Fruit fly (Drosophila melanogaster) whole organism, embryonic: Measurements from ENCODE around the gene RhoGAP1A.
A peak's percentile ranks its signal among the peaks of the same experiment; 100 is the strongest.

Source experiments
- Aef1 ChIP-seq: fragments of 200-800 bp; sonication (Bioruptor generic); IDR thresholded peaks from 3 replicates; pipeline ENCODE4 v1.3.6; 2022; ENCODE audit warnings: missing biosample characterization, missing genetic modification characterization
- Atf-2 ChIP-seq: fragments of 200-800 bp; sonication (Bioruptor generic); optimal IDR thresholded peaks from 2 replicates; lab custom pipeline; 2016; ENCODE audit warnings: missing biosample characterization, missing genetic modification characterization
- B-H2 ChIP-seq: fragments of 200-800 bp; sonication (Bioruptor generic); optimal IDR thresholded peaks from 2 replicates; lab custom pipeline; 2018; ENCODE audit warnings: missing biosample characterization, mild to moderate bottlenecking, missing genetic modification characterization
- BEAF-32 ChIP-seq: fragments of 200-800 bp; sonication (Bioruptor generic); optimal IDR thresholded peaks from 3 replicates; lab custom pipeline; 2017; ENCODE audit warnings: missing biosample characterization, missing genetic modification characterization, mild to moderate bottlenecking, moderate library complexity, missing genetic modification reagents
- CG10366 ChIP-seq: fragments of 200-800 bp; sonication (Bioruptor generic); IDR thresholded peaks from 2 replicates; pipeline ENCODE4 v1.3.6; 2022; ENCODE audit warnings: missing biosample characterization, missing genetic modification characterization
- CG10979 ChIP-seq: fragments of 200-800 bp; sonication (Bioruptor generic); optimal IDR thresholded peaks from 2 replicates; lab custom pipeline; 2018; ENCODE audit warnings: missing biosample characterization, mild to moderate bottlenecking, missing genetic modification characterization, moderate library complexity
- CG11723 ChIP-seq: fragments of 200-800 bp; sonication (Bioruptor generic); optimal IDR thresholded peaks from 2 replicates; lab custom pipeline; 2017; ENCODE audit warnings: missing biosample characterization, mild to moderate bottlenecking, missing genetic modification characterization
- CG12155 ChIP-seq: fragments of 200-800 bp; sonication (Bioruptor generic); optimal IDR thresholded peaks from 3 replicates; lab custom pipeline; 2016; ENCODE audit warnings: missing biosample characterization, missing genetic modification characterization
- CG13624 ChIP-seq: fragments of 200-800 bp; sonication (Bioruptor generic); optimal IDR thresholded peaks from 2 replicates; lab custom pipeline; 2016; ENCODE audit warnings: missing biosample characterization, missing genetic modification characterization
- CG13894 ChIP-seq: fragments of 200-800 bp; sonication (Bioruptor generic); optimal IDR thresholded peaks from 3 replicates; lab custom pipeline; 2018; ENCODE audit warnings: missing biosample characterization, mild to moderate bottlenecking, missing genetic modification characterization, moderate library complexity
- CG1647 ChIP-seq: fragments of 200-800 bp; sonication (Bioruptor generic); optimal IDR thresholded peaks from 3 replicates; lab custom pipeline; 2016; ENCODE audit warnings: missing biosample characterization, missing genetic modification characterization
- CG17186 ChIP-seq: fragments of 200-800 bp; sonication (Bioruptor generic); optimal IDR thresholded peaks from 3 replicates; lab custom pipeline; 2017; ENCODE audit warnings: missing biosample characterization, missing genetic modification reagents, missing genetic modification characterization
- CG17328 ChIP-seq: fragments of 200-800 bp; sonication (Bioruptor generic); IDR thresholded peaks from 2 replicates; pipeline ENCODE4 v1.3.6; 2022; ENCODE audit warnings: missing biosample characterization, missing genetic modification characterization
- CG17912 ChIP-seq: fragments of 200-800 bp; sonication (Bioruptor generic); optimal IDR thresholded peaks from 2 replicates; lab custom pipeline; 2018; ENCODE audit warnings: missing biosample characterization, mild to moderate bottlenecking, missing genetic modification characterization
- CG30020 ChIP-seq: fragments of 200-800 bp; optimal IDR thresholded peaks from 2 replicates; lab custom pipeline; 2019; ENCODE audit warnings: missing biosample characterization, mild to moderate bottlenecking, missing genetic modification characterization, moderate library complexity
- CG3726 ChIP-seq: fragments of 200-800 bp; sonication (Bioruptor generic); IDR thresholded peaks from 3 replicates; pipeline ENCODE4, ENCODE4 v1.3.6; 2022; ENCODE audit warnings: missing biosample characterization, missing genetic modification characterization
- CG3995 ChIP-seq: fragments of 200-800 bp; sonication (Bioruptor generic); optimal IDR thresholded peaks from 3 replicates; lab custom pipeline; 2016; ENCODE audit warnings: missing biosample characterization, missing genetic modification characterization
- CG4404 ChIP-seq: fragments of 200-800 bp; sonication (Bioruptor generic); IDR thresholded peaks from 2 replicates; pipeline ENCODE4 v1.3.6; 2022; ENCODE audit warnings: missing biosample characterization, missing genetic modification characterization
- CG6765 ChIP-seq: fragments of 200-800 bp; sonication (Bioruptor generic); optimal IDR thresholded peaks from 3 replicates; lab custom pipeline; 2017; ENCODE audit warnings: missing biosample characterization, mild to moderate bottlenecking, missing genetic modification characterization
- CG7963 ChIP-seq: fragments of 200-800 bp; sonication (Bioruptor generic); IDR thresholded peaks from 3 replicates; pipeline ENCODE4 v1.3.6; 2022; ENCODE audit warnings: missing biosample characterization, missing genetic modification characterization; ENCODE audit not compliant: partially characterized antibody
- CG9215 ChIP-seq: fragments of 200-800 bp; sonication (Bioruptor generic); IDR thresholded peaks from 2 replicates; pipeline ENCODE4 v1.3.6; 2022; ENCODE audit warnings: missing biosample characterization, missing genetic modification characterization
- CTCF ChIP-seq: fragments of 200-800 bp; sonication (Bioruptor generic); optimal IDR thresholded peaks from 2 replicates; lab custom pipeline; 2017; ENCODE audit warnings: missing biosample characterization, mild to moderate bottlenecking, missing genetic modification characterization, moderate library complexity
- Dad ChIP-seq: fragments of 200-800 bp; sonication (Bioruptor generic); optimal IDR thresholded peaks from 3 replicates; lab custom pipeline; 2016; ENCODE audit warnings: missing biosample characterization, missing genetic modification characterization
- Dp ChIP-seq: fragments of 200-800 bp; sonication (Bioruptor generic); optimal IDR thresholded peaks from 2 replicates; lab custom pipeline; 2018; ENCODE audit warnings: missing biosample characterization, mild to moderate bottlenecking, missing genetic modification characterization, moderate library complexity
- HLH4C ChIP-seq: fragments of 200-800 bp; sonication (Bioruptor generic); IDR thresholded peaks from 3 replicates; pipeline ENCODE4 v1.3.6; 2022; ENCODE audit warnings: missing biosample characterization, missing genetic modification characterization; ENCODE audit not compliant: partially characterized antibody
- HmgD ChIP-seq: fragments of 200-800 bp; sonication (Bioruptor generic); optimal IDR thresholded peaks from 3 replicates; lab custom pipeline; 2016; ENCODE audit warnings: missing biosample characterization, missing genetic modification characterization
- Med ChIP-seq: fragments of 200-800 bp; sonication (Bioruptor generic); peaks from one replicate; lab custom pipeline; 2016; ENCODE audit warnings: missing biosample characterization, missing genetic modification characterization, mild to moderate bottlenecking, inconsistent platforms, moderate library complexity
- NFAT ChIP-seq: fragments of 200-800 bp; sonication (Bioruptor generic); IDR thresholded peaks from 2 replicates; pipeline ENCODE4 v1.3.6; 2022; ENCODE audit warnings: missing biosample characterization, missing genetic modification characterization
- Scr ChIP-seq: fragments of 200-800 bp; sonication (Bioruptor generic); IDR thresholded peaks from 2 replicates; pipeline ENCODE4 v1.3.6; 2022; ENCODE audit warnings: missing biosample characterization, missing genetic modification characterization; ENCODE audit not compliant: partially characterized antibody
- Six4 ChIP-seq: fragments of 200-800 bp; sonication (Bioruptor generic); optimal IDR thresholded peaks from 2 replicates; lab custom pipeline; 2016; ENCODE audit warnings: missing biosample characterization, missing genetic modification characterization
- Stat92E ChIP-seq, 3 experiments: fragments of >200 bp in 2 of 3; fragments of 200-800 bp in 1 of 3; sonication (Bioruptor generic) in 1 of 3; optimal IDR thresholded peaks; 2 replicates each; lab custom pipeline; 2017 to 2019; ENCODE audit warnings: missing biosample characterization in 3 of 3, missing genetic modification characterization in 3 of 3, mild to moderate bottlenecking in 1 of 3, moderate library complexity in 1 of 3
- ara ChIP-seq: fragments of 200-800 bp; sonication (Bioruptor generic); IDR thresholded peaks from 2 replicates; pipeline ENCODE4 v1.3.6; 2022; ENCODE audit warnings: missing biosample characterization, missing genetic modification characterization
- chinmo ChIP-seq: fragments of 200-800 bp; sonication (Bioruptor generic); IDR thresholded peaks from 4 replicates; pipeline ENCODE4 v1.3.6; 2022; ENCODE audit warnings: missing biosample characterization, missing genetic modification characterization; ENCODE audit not compliant: partially characterized antibody
- fru ChIP-seq: fragments of >200 bp; optimal IDR thresholded peaks from 2 replicates; lab custom pipeline; 2017
- gcm2 ChIP-seq: fragments of 200-800 bp; sonication (Bioruptor generic); optimal IDR thresholded peaks from 2 replicates; lab custom pipeline; 2016; ENCODE audit warnings: missing biosample characterization, missing genetic modification characterization
- gsb ChIP-seq: fragments of 200-800 bp; sonication (Bioruptor generic); IDR thresholded peaks from 2 replicates; pipeline ENCODE4 v1.3.6; 2022; ENCODE audit warnings: missing biosample characterization, missing genetic modification characterization
- hkb ChIP-seq, 2 experiments: fragments of 200-800 bp in 1 of 2; fragments of >200 bp in 1 of 2; sonication (Bioruptor generic) in 1 of 2; IDR thresholded peaks in 1 of 2; optimal IDR thresholded peaks in 1 of 2; 2 replicates each; pipeline versions ENCODE4 v1.3.6 to Lab custom; 2017 to 2022; ENCODE audit warnings: missing biosample characterization in 1 of 2, missing genetic modification characterization in 1 of 2
- jing ChIP-seq: fragments of 200-800 bp; sonication (Bioruptor generic); optimal IDR thresholded peaks from 2 replicates; lab custom pipeline; 2018; ENCODE audit warnings: missing biosample characterization, mild to moderate bottlenecking, missing genetic modification characterization
- ken ChIP-seq: fragments of 200-800 bp; sonication (Bioruptor generic); IDR thresholded peaks from 3 replicates; pipeline ENCODE4 v1.3.6; 2022; ENCODE audit warnings: missing biosample characterization, missing genetic modification characterization
- lilli ChIP-seq: fragments of 200-800 bp; sonication (Bioruptor generic); optimal IDR thresholded peaks from 3 replicates; lab custom pipeline; 2016; ENCODE audit warnings: missing biosample characterization, missing genetic modification characterization
- oc ChIP-seq: fragments of 200-800 bp; sonication (Bioruptor generic); optimal IDR thresholded peaks from 2 replicates; lab custom pipeline; 2018; ENCODE audit warnings: missing biosample characterization, mild to moderate bottlenecking, missing genetic modification characterization, moderate library complexity
- peb ChIP-seq: fragments of 200-800 bp; sonication (Bioruptor generic); IDR thresholded peaks from 2 replicates; pipeline ENCODE4 v1.3.6; 2022; ENCODE audit warnings: missing biosample characterization, missing genetic modification characterization
- row ChIP-seq: fragments of 200-800 bp; sonication (Bioruptor generic); IDR thresholded peaks from 3 replicates; pipeline ENCODE4 v1.3.6; 2022; ENCODE audit warnings: missing biosample characterization, missing genetic modification characterization
- slou ChIP-seq: fragments of 200-800 bp; sonication (Bioruptor generic); optimal IDR thresholded peaks from 3 replicates; lab custom pipeline; 2016; ENCODE audit warnings: missing biosample characterization, missing genetic modification characterization
- sna ChIP-seq: fragments of 200-800 bp; sonication (Bioruptor generic); IDR thresholded peaks from 2 replicates; pipeline ENCODE4 v1.3.6; 2022; ENCODE audit warnings: missing biosample characterization, missing genetic modification characterization; ENCODE audit not compliant: partially characterized antibody
- ssp ChIP-seq: fragments of 200-800 bp; sonication (Bioruptor generic); IDR thresholded peaks from 2 replicates; pipeline ENCODE4 v1.3.6; 2022; ENCODE audit warnings: missing biosample characterization, missing genetic modification characterization
- sug ChIP-seq: fragments of 200-800 bp; optimal IDR thresholded peaks from 2 replicates; lab custom pipeline; 2019; ENCODE audit warnings: missing biosample characterization, mild to moderate bottlenecking, missing genetic modification characterization, moderate library complexity
- tio ChIP-seq: fragments of 200-800 bp; sonication (Bioruptor generic); optimal IDR thresholded peaks from 2 replicates; lab custom pipeline; 2017; ENCODE audit warnings: missing biosample characterization, missing genetic modification characterization, inconsistent platforms

The RhoGAP1A gene

dm6 chrX:130555-130954, 3.3 kb downstream of the RhoGAP1A start:
- TF ChIP-seq CG3995 (GFP tag; lab: Kevin White, UChicago) (peak; percentile 91), row (peak; percentile 45; the same call in 1 of the 3 replicates), CG4404 (GFP tag; lab: Robert Waterston, UW) (no peak), hkb (optimal IDR thresholded peaks at IDR 0.05; lab: Kevin White, UChicago) (no peak), hkb (GFP tag; IDR thresholded peaks at IDR 0.05; lab: Robert Waterston, UW) (no peak), Aef1 (GFP tag; lab: Robert Waterston, UW) (no peak), Stat92E (GFP tag; optimal IDR thresholded peaks at IDR 0.05; lab: Kevin White, UChicago) (peak in 1 of 3 experiments; percentile 9), HLH4C (GFP tag; lab: Robert Waterston, UW) (0 out of 3 replicates have a peak, but pooled peaks have one; percentile 15), Med (GFP tag; lab: Kevin White, UChicago) (peak; percentile 17), CG30020 (peak; percentile 9)

- no peak for TF ChIP-seq chinmo (GFP tag; lab: Robert Waterston, UW)
- no peak for TF ChIP-seq peb
- TF ChIP-seq CG17912 (GFP tag; lab: Kevin White, UChicago), result no peak
- no peak for TF ChIP-seq CG3726 (GFP tag; lab: Robert Waterston, UW)
- no peak for TF ChIP-seq CG9215 (GFP tag; lab: Robert Waterston, UW)
- TF ChIP-seq oc (tag; lab: Kevin White, UChicago), result no peak
- no peak for TF ChIP-seq CG17186 (GFP tag; lab: Kevin White, UChicago)
- TF ChIP-seq jing (GFP tag; lab: Kevin White, UChicago), result no peak
- TF ChIP-seq, all 482 proteins: peak for 0
Observed at dm6 chrX:140018-140417, 12.8 kb downstream of the RhoGAP1A start, which contains the start of gene tyn. Gene tyn (plus strand): TSS chrX:140318.

- TF ChIP-seq lilli (GFP tag; lab: Kevin White, UChicago), result peak; percentile 20
- peak; percentile 82 for TF ChIP-seq BEAF-32 (GFP tag; lab: Kevin White, UChicago)
- TF ChIP-seq CG13894 (tag; lab: Kevin White, UChicago), result no peak
- TF ChIP-seq NFAT (GFP tag; lab: Robert Waterston, UW), result no peak
- peak; percentile 83 for TF ChIP-seq sna (GFP tag; lab: Robert Waterston, UW)
- no peak for TF ChIP-seq slou (GFP tag; lab: Kevin White, UChicago)
- TF ChIP-seq CG10366 (GFP tag; lab: Robert Waterston, UW), result no peak
- no peak for TF ChIP-seq CG1647 (GFP tag; lab: Kevin White, UChicago)
- no peak for TF ChIP-seq Six4 (GFP tag; lab: Kevin White, UChicago)
- peak; percentile 53 for TF ChIP-seq CG30020
- peak; percentile 67; the same call in 2 of the 3 replicates for TF ChIP-seq CG7963 (GFP tag; lab: Robert Waterston, UW)
- no peak for TF ChIP-seq Dad (GFP tag; lab: Kevin White, UChicago)
- no peak for TF ChIP-seq gsb (GFP tag; lab: Robert Waterston, UW)
- TF ChIP-seq sug (tag; lab: Kevin White, UChicago), result no peak
- TF ChIP-seq tio, result no peak
- no peak for TF ChIP-seq fru (lab: Kevin White, UChicago)
- no peak for TF ChIP-seq ara
- TF ChIP-seq CTCF (GFP tag; lab: Kevin White, UChicago), result no peak
- no peak for TF ChIP-seq Atf-2 (GFP tag; lab: Kevin White, UChicago)
- TF ChIP-seq Dp (GFP tag; lab: Kevin White, UChicago), result peak; percentile 19
- peak; percentile 87 for TF ChIP-seq Scr (GFP tag; lab: Robert Waterston, UW)
- no peak for TF ChIP-seq CG11723 (GFP tag; lab: Kevin White, UChicago)
- no peak for TF ChIP-seq CG12155 (GFP tag; lab: Kevin White, UChicago)
- TF ChIP-seq gcm2 (GFP tag; lab: Kevin White, UChicago), result no peak
- peak; percentile 19 for TF ChIP-seq CG13624 (GFP tag; lab: Kevin White, UChicago)
- TF ChIP-seq HmgD (GFP tag; lab: Kevin White, UChicago), result no peak
- TF ChIP-seq CG17328, result no peak
- TF ChIP-seq HLH4C (GFP tag; lab: Robert Waterston, UW), result peak; percentile 75
- no peak for TF ChIP-seq CG6765 (GFP tag; lab: Kevin White, UChicago)
- no peak for TF ChIP-seq ken (GFP tag; lab: Robert Waterston, UW)
- no peak for TF ChIP-seq ssp
- TF ChIP-seq CG10979 (tag; lab: Kevin White, UChicago), result no peak
- TF ChIP-seq B-H2 (GFP tag; lab: Kevin White, UChicago), result no peak
Observed at dm6 chrX:141961-142360, 14.7 kb downstream of the RhoGAP1A start.
